Worm (Caenorhabditis elegans): ENCODE results near the gene dnj-18.

- TF ChIP-seq aly-2 (tag; optimal IDR thresholded peaks at IDR 0.05) = no peak
- TF ChIP-seq ztf-4 (tag; optimal IDR thresholded peaks at IDR 0.05) = no peak
These were observed 26.4 kb upstream of the dnj-18 start, which contains the start of gene T23F11.11 for ce11 chrIII:4671491-4671890.
